Fruit fly (Drosophila melanogaster): ENCODE results near the gene Acsx3.

The Acsx3 gene

DNA sequence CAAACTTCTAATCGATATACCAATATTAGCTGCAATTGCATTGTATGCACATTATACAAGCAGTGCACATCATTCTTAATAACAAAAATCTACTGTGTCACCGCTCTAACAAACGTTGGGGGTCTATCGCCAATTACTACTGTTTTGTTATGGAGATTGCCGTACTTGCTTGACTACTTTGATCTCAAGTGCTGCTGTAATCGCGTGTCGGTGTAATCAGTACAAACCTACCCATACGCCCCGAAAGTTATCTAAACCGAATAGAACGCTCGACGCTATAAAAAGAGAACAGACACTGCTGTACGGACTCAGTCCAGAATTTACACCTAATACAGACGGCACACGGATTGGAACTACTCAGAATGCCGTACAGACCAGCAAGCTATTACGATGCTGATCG, at the start of gene Acsx3:
TSS of gene Acsx3 (plus strand) at position 301 of the 400 bp plus-strand sequence.
- TF ChIP-seq kay (GFP tag; ENCODE audit: borderline replicate concordance) = peak; percentile 4
- TF ChIP-seq CG12768 (GFP tag; optimal IDR thresholded peaks at IDR 0.05) = peak; percentile 28
- no peak for TF ChIP-seq CG11617 (GFP tag; optimal IDR thresholded peaks at IDR 0.05)
- TF ChIP-seq CG33017 (tag; optimal IDR thresholded peaks at IDR 0.05) = no peak
- peak; percentile 36 for TF ChIP-seq cic (GFP tag; optimal IDR thresholded peaks at IDR 0.05)

DNA sequence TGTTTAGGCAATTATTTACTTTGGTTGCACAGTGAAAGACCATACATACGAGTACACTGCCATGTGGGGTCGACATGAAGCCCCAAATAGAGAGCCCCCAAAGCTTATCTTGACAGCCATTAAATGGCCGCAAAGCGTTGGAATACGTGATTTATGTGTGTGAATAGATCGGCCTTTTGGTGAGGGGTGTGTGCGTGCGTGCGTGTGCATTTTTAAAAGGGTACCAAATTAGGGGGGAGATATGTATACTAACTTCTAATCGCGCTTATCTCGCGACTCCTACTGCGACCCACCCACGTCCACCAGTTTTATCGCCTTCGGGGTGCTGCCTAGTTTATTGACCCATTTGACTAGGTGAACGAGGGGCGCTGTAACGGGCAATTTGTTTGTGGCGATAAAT, 38.2 kb upstream of the Acsx3 start:
- TF ChIP-seq pad (GFP tag; optimal IDR thresholded peaks at IDR 0.05) (no peak), kay (GFP tag; ENCODE audit: borderline replicate concordance) (no peak), Crg-1 (GFP tag; optimal IDR thresholded peaks at IDR 0.05) (no peak), cnc (optimal IDR thresholded peaks at IDR 0.05) (no peak)

DNA sequence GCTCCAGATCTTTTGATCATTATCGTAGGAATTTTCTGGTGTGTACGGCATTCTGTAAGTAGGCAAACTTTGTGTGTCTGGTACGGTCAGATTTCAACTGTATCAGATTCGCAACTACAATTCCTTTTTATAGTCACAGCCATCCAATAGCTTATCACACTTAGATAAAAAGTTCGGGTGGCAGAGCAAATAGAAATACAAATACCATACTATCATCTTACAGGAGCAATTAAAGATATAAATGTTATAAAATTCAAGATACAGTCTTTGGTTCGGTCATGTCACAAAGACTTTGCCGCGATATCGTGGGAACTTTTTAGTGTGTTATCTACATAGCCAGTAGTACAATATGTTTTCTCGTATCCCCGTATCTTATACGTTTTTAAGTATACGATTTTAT, 7.9 kb upstream of the Acsx3 start, which contains the start of gene Acsx1L:
TSS of gene Acsx1L (minus strand) at position 101 of the 400 bp plus-strand sequence.
- TF ChIP-seq CG14711 (tag; optimal IDR thresholded peaks at IDR 0.05) (no peak), ovo (GFP tag; optimal IDR thresholded peaks at IDR 0.05) (no peak), toe (GFP tag; optimal IDR thresholded peaks at IDR 0.05) (no peak), CG33017 (tag; optimal IDR thresholded peaks at IDR 0.05) (no peak), CG5204 (GFP tag; optimal IDR thresholded peaks at IDR 0.05) (no peak), bab1 (GFP tag; optimal IDR thresholded peaks at IDR 0.05) (no peak), Mnt (GFP tag; optimal IDR thresholded peaks at IDR 0.05) (no peak), cic (GFP tag; optimal IDR thresholded peaks at IDR 0.05) (no peak), pad (GFP tag; optimal IDR thresholded peaks at IDR 0.05) (no peak), kay (GFP tag; ENCODE audit: borderline replicate concordance) (no peak), CG12768 (GFP tag; optimal IDR thresholded peaks at IDR 0.05) (no peak), CG7101 (tag; optimal IDR thresholded peaks at IDR 0.05) (no peak), tj (GFP tag; optimal IDR thresholded peaks at IDR 0.05) (no peak)

DNA sequence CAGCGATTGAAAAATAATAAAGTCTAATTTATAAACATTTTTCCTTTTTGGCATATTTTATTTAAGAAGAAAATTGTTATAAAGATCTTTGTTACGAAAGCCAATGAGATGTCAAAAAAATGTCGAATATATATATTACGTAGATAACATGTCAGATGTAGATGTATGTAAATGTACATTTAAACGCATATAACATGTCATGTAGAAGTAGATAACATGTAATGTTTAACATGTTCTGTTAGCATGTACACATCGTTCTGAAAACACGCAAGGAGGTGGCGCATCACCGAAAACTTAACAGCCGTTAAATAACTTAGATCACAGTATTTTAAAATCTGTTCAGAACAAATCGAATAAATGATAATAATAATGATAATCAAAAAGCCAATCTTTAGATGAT, 6.9 kb upstream of the Acsx3 start:
- TF ChIP-seq toe (GFP tag; optimal IDR thresholded peaks at IDR 0.05) = no peak
- TF ChIP-seq CG5204 (GFP tag; optimal IDR thresholded peaks at IDR 0.05) = no peak
- no peak for TF ChIP-seq CG7101 (tag; optimal IDR thresholded peaks at IDR 0.05)
- TF ChIP-seq Mnt (GFP tag; optimal IDR thresholded peaks at IDR 0.05) = no peak
- no peak for TF ChIP-seq ovo (GFP tag; optimal IDR thresholded peaks at IDR 0.05)
- no peak for TF ChIP-seq CG1620 (GFP tag; optimal IDR thresholded peaks at IDR 0.05)
- TF ChIP-seq cic (GFP tag; optimal IDR thresholded peaks at IDR 0.05) = no peak
- no peak for TF ChIP-seq CG12768 (GFP tag; optimal IDR thresholded peaks at IDR 0.05)
- TF ChIP-seq CG14711 (tag; optimal IDR thresholded peaks at IDR 0.05) = no peak
- TF ChIP-seq Crg-1 (GFP tag; optimal IDR thresholded peaks at IDR 0.05) = no peak
- TF ChIP-seq tj (GFP tag; optimal IDR thresholded peaks at IDR 0.05) = no peak
- no peak for TF ChIP-seq CG11617 (GFP tag; optimal IDR thresholded peaks at IDR 0.05)
- no peak for TF ChIP-seq Hr96 (GFP tag; optimal IDR thresholded peaks at IDR 0.05)

DNA sequence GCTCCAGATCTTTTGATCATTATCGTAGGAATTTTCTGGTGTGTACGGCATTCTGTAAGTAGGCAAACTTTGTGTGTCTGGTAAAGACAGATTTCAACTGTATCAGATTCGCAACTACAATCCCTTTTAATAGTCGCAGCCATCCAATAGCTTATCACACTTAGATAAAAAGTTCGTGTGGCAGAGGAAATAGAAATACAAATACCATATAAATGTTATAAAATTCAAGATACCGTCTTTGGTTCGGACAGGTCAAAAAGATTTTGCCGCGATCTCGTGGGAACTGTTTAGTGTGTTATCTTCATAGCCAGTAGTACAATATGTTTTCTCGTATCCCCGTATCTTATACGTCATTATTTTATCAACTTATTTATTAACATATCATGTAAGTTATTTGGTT, 3.9 kb upstream of the Acsx3 start, which contains the start of gene Acsx1R:
TSS of gene Acsx1R (minus strand) at position 101 of the 400 bp plus-strand sequence.
- TF ChIP-seq kay (GFP tag; ENCODE audit: borderline replicate concordance) (peak; percentile 12), Mnt (GFP tag; optimal IDR thresholded peaks at IDR 0.05) (no peak)

DNA sequence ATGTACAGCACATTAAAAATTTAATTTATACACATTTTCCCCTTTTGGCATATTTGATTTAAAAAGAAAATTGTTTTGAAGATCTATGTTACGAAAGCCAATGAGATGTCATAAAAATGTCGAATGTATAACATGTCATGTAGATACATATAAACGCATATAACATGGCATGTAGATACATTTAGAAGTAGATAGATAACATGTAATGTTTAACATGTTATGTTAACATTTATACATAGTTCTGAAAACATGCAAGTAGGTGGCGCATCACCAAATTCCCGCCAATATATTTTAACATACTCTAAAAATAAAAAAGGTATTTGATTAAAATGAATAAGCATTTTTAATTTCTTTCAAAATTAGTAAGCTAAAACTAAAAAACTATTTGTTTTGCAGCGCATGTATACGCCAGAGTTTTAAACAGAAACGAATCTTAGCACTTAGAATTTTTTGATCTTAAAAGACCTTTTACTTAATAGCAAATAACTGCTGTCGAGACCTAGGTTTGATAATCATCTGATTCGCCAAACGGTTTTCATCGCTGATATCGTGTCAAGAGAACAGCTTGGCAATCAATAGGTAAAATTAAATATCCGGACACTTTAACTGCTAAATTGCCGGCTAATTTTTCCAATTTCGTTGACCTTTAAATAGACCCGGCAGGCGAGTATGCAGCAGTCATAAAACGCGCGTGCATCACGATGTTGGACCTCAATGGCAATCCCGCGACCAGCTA, 2.8 kb upstream of the Acsx3 start, which contains the start of gene Acsx2:
TSS of gene Acsx2 (plus strand) at position 686 of the 736 bp plus-strand sequence.
- TF ChIP-seq kay (GFP tag; ENCODE audit: borderline replicate concordance) (no peak), Hr96 (GFP tag; optimal IDR thresholded peaks at IDR 0.05) (no peak), CG33017 (tag; optimal IDR thresholded peaks at IDR 0.05) (no peak), tj (GFP tag; optimal IDR thresholded peaks at IDR 0.05) (no peak), CG1620 (GFP tag; optimal IDR thresholded peaks at IDR 0.05) (no peak), Clk (GFP tag; optimal IDR thresholded peaks at IDR 0.05) (no peak), Mnt (GFP tag; optimal IDR thresholded peaks at IDR 0.05) (no peak)

DNA sequence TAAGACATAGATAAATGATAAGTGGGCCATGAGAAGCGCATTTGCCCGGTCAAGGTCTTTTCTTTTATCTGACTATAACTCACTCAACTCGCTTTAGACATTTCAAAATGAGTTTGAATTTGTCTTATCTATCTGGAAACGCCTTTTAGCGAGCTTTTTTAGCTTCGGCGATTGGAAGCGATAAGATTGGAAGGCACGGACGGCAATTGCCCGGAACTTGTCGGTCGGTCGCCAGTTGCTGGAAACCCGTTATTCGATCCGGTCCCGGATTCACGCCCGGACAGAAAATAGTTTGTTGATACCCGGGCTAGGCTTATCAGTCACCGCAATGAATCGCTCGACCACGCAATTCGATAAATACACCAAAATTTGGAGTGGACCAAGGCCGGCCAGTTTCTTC, 2.2 kb downstream of the Acsx3 start, which contains the start of gene Acsx4:
TSS of gene Acsx4 (plus strand) at position 233 of the 400 bp plus-strand sequence.
- TF ChIP-seq bab1 (GFP tag; optimal IDR thresholded peaks at IDR 0.05) (no peak), cic (GFP tag; optimal IDR thresholded peaks at IDR 0.05) (no peak), Mnt (GFP tag; optimal IDR thresholded peaks at IDR 0.05) (peak; percentile 37), CG14711 (tag; optimal IDR thresholded peaks at IDR 0.05) (no peak), pad (GFP tag; optimal IDR thresholded peaks at IDR 0.05) (no peak), kay (GFP tag; ENCODE audit: borderline replicate concordance) (no peak), ovo (GFP tag; optimal IDR thresholded peaks at IDR 0.05) (no peak), Crg-1 (GFP tag; optimal IDR thresholded peaks at IDR 0.05) (no peak)

DNA sequence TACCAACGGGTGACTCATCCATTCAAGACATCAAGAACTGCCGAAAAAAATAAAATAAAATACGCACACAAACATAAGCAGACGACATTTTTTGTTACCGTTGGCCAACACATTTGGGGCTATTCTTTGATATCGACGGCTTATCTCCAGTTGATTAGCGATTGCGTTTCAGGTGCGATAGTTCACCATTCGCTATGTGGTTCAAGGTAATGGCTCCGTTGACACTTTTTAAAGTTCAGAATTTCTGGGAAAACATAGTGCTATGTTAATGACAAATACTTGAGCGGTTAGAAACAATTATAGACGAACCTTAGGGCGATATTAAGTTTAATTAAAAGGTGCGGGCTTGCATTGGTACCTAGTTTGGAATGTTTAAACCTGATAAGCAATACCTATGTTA, 4.4 kb downstream of the Acsx3 start:
- TF ChIP-seq cnc (optimal IDR thresholded peaks at IDR 0.05) = no peak
- TF ChIP-seq kay (GFP tag; ENCODE audit: borderline replicate concordance) = no peak
- no peak for TF ChIP-seq toe (GFP tag; optimal IDR thresholded peaks at IDR 0.05)
- no peak for TF ChIP-seq CG1620 (GFP tag; optimal IDR thresholded peaks at IDR 0.05)
- no peak for TF ChIP-seq ovo (GFP tag; optimal IDR thresholded peaks at IDR 0.05)
